Worm (Caenorhabditis elegans): ENCODE data around the gene C30B5.6.

- TF ChIP-seq sea-1 (GFP tag; conservative IDR thresholded peaks at IDR 0.05) (no peak), ceh-36 (tag; optimal IDR thresholded peaks at IDR 0.05) (no peak), ceh-13 (GFP tag; optimal IDR thresholded peaks at IDR 0.05) (no peak)
Observed at ce11 chrII:6248029-6248428, 25.6 kb upstream of the C30B5.6 start.
